Fruit fly (Drosophila melanogaster): ENCODE data around the gene CG9072.

Gene CG9072

dm6 chrX:15063404-15064062, 32.3 kb downstream of the CG9072 start, which contains the start of the genes hiw and ND-B18 (continued):
- TF ChIP-seq CoRest (tag; optimal IDR thresholded peaks at IDR 0.05) (peak; percentile 47), CG31224 (GFP tag; IDR thresholded peaks at IDR 0.05) (no peak), Ada2b (GFP tag; IDR thresholded peaks at IDR 0.05) (no peak), CG14965 (GFP tag; optimal IDR thresholded peaks at IDR 0.05; ENCODE audit: borderline replicate concordance) (no peak), Mes4 (GFP tag; optimal IDR thresholded peaks at IDR 0.05) (peak; percentile 33), usp (GFP tag; optimal IDR thresholded peaks at IDR 0.05) (no peak), CG2889 (GFP tag; IDR thresholded peaks at IDR 0.05) (no peak), CG6175 (GFP tag; IDR thresholded peaks at IDR 0.05) (no peak), cad (GFP tag; optimal IDR thresholded peaks at IDR 0.05) (no peak), CG6765 (GFP tag; optimal IDR thresholded peaks at IDR 0.05) (no peak), ham (GFP tag; IDR thresholded peaks at IDR 0.05) (no peak), ro (GFP tag; IDR thresholded peaks at IDR 0.05) (no peak), corto (GFP tag; optimal IDR thresholded peaks at IDR 0.05) (no peak), CG14710 (tag; optimal IDR thresholded peaks at IDR 0.05) (peak; percentile 46), amos (GFP tag; IDR thresholded peaks at IDR 0.05; ENCODE audit: partially characterized antibody) (peak; percentile 38; the same call in 1 of the 2 replicates), CG4328 (GFP tag; optimal IDR thresholded peaks at IDR 0.05) (no peak), fu2 (GFP tag; optimal IDR thresholded peaks at IDR 0.05) (no peak), CG16779 (GFP tag; IDR thresholded peaks at IDR 0.05) (no peak), CG11695 (GFP tag; IDR thresholded peaks at IDR 0.05) (no peak), CG11398 (GFP tag; optimal IDR thresholded peaks at IDR 0.05) (no peak), CG8765 (GFP tag; IDR thresholded peaks at IDR 0.05) (no peak), esg (GFP tag; conservative IDR thresholded peaks at IDR 0.05) (no peak), insv (GFP tag; optimal IDR thresholded peaks at IDR 0.05) (no peak), HmgZ (tag; optimal IDR thresholded peaks at IDR 0.05) (peak; percentile 67), gt (GFP tag; IDR thresholded peaks at IDR 0.05) (no peak), CG16813 (GFP tag; IDR thresholded peaks at IDR 0.05; ENCODE audit: partially characterized antibody) (no peak), CG14860 (GFP tag; IDR thresholded peaks at IDR 0.05; ENCODE audit: partially characterized antibody) (no peak), CG15514 (GFP tag; optimal IDR thresholded peaks at IDR 0.05) (peak; percentile 56), NfI (GFP tag; optimal IDR thresholded peaks at IDR 0.05) (peak; percentile 53), toy (GFP tag; IDR thresholded peaks at IDR 0.05) (no peak), CG4820 (GFP tag; optimal IDR thresholded peaks at IDR 0.05) (no peak), CG31441 (GFP tag; IDR thresholded peaks at IDR 0.05) (no peak), hbn (GFP tag; IDR thresholded peaks at IDR 0.05; ENCODE audit: partially characterized antibody) (no peak), crol (GFP tag; IDR thresholded peaks at IDR 0.05) (no peak), CG3163 (GFP tag; optimal IDR thresholded peaks at IDR 0.05) (no peak), sd (tag; optimal IDR thresholded peaks at IDR 0.05) (no peak), zen (tag; optimal IDR thresholded peaks at IDR 0.05) (no peak), chinmo (GFP tag; IDR thresholded peaks at IDR 0.05; ENCODE audit: partially characterized antibody) (no peak), fd64A (GFP tag; optimal IDR thresholded peaks at IDR 0.05) (no peak), kay (GFP tag; optimal IDR thresholded peaks at IDR 0.05) (no peak), CG8388 (GFP tag; optimal IDR thresholded peaks at IDR 0.05) (no peak), Asciz (GFP tag; optimal IDR thresholded peaks at IDR 0.05) (no peak), seq (GFP tag; IDR thresholded peaks at IDR 0.05) (no peak), da (GFP tag; optimal IDR thresholded peaks at IDR 0.05) (peak; percentile 52), br (optimal IDR thresholded peaks at IDR 0.05) (no peak), ci (GFP tag; IDR thresholded peaks at IDR 0.05) (0 out of 3 replicates have a peak, but pooled peaks have one; percentile 47), mam (GFP tag; optimal IDR thresholded peaks at IDR 0.05) (peak; percentile 39), Hmx (GFP tag; optimal IDR thresholded peaks at IDR 0.05) (no peak), pros (GFP tag; optimal IDR thresholded peaks at IDR 0.05) (no peak), HLH4C (GFP tag; IDR thresholded peaks at IDR 0.05; ENCODE audit: partially characterized antibody) (0 out of 3 replicates have a peak, but pooled peaks have one; percentile 11), Poxn (GFP tag; IDR thresholded peaks at IDR 0.05) (no peak)

All from whole organism, embryonic.